Worm (Caenorhabditis elegans) whole organism, young adult: Measurements from ENCODE around the gene pyk-2.
A peak's percentile ranks its signal among the peaks of the same experiment; 100 is the strongest.

Experiments used
- C17E4.6 ChIP-seq: fragments of 200-800 bp; sonication (Bioruptor generic); IDR thresholded peaks from 2 replicates; pipeline ENCODE4 v1.3.6; 2022; ENCODE audit warnings: missing genetic modification reagents, missing genetic modification characterization, missing compliant biosample characterization
- D2030.7 ChIP-seq: fragments of 200-800 bp; sonication (Bioruptor generic); IDR thresholded peaks from 2 replicates; pipeline ENCODE4 v1.3.6; 2022; ENCODE audit warnings: missing genetic modification reagents, missing genetic modification characterization, missing compliant biosample characterization
- F55B11.4 ChIP-seq: sonication (generic microtip); optimal IDR thresholded peaks from 2 replicates; lab custom pipeline; 2016; ENCODE audit warnings: missing compliant biosample characterization, missing genetic modification characterization, borderline replicate concordance; ENCODE audit not compliant: insufficient read depth
- F57A8.1 ChIP-seq: fragments of 200-800 bp; sonication (Bioruptor generic); optimal IDR thresholded peaks from 2 replicates; lab custom pipeline; 2018; ENCODE audit warnings: mild to moderate bottlenecking, missing genetic modification characterization, moderate library complexity, missing compliant biosample characterization
- K12H6.12 ChIP-seq: fragments of 200-800 bp; sonication (Bioruptor generic); optimal IDR thresholded peaks from 2 replicates; lab custom pipeline; 2018; ENCODE audit warnings: mild to moderate bottlenecking, missing genetic modification characterization, missing compliant biosample characterization
- T26A5.8 ChIP-seq: sonication (generic microtip); optimal IDR thresholded peaks from 2 replicates; lab custom pipeline; 2016; ENCODE audit warnings: missing genetic modification characterization, missing compliant biosample characterization
- Y53F4B.3 ChIP-seq: fragments of 200-800 bp; sonication (Bioruptor generic); IDR thresholded peaks from 2 replicates; pipeline ENCODE4 v1.3.6; 2022; ENCODE audit warnings: missing genetic modification reagents, missing genetic modification characterization, missing compliant biosample characterization
- Y53G8AR.9 ChIP-seq: fragments of 200-800 bp; sonication (Bioruptor generic); conservative IDR thresholded peaks from 2 replicates; pipeline ENCODE4 v1.3.6; 2022; ENCODE audit warnings: missing genetic modification reagents, missing genetic modification characterization, missing compliant biosample characterization
- Y95B8A.8 ChIP-seq: fragments of 200-800 bp; sonication (Bioruptor generic); IDR thresholded peaks from 2 replicates; pipeline ENCODE4 v1.3.6; 2022; ENCODE audit warnings: missing genetic modification reagents, missing genetic modification characterization, missing compliant biosample characterization
- aptf-2 ChIP-seq: fragments of 200-800 bp; sonication (Bioruptor generic); conservative IDR thresholded peaks from 2 replicates; pipeline ENCODE4 v1.3.6; 2022; ENCODE audit warnings: missing genetic modification reagents, missing genetic modification characterization, missing compliant biosample characterization
- aptf-3 ChIP-seq: fragments of 200-800 bp; sonication (Bioruptor generic); IDR thresholded peaks from 2 replicates; pipeline ENCODE4 v1.3.6; 2022; ENCODE audit warnings: missing genetic modification characterization, missing compliant biosample characterization
- attf-5 ChIP-seq: fragments of 200-800 bp; sonication (Bioruptor generic); optimal IDR thresholded peaks from 2 replicates; lab custom pipeline; 2018; ENCODE audit warnings: mild to moderate bottlenecking, missing genetic modification characterization, missing compliant biosample characterization
- bed-2 ChIP-seq: fragments of 200-800 bp; sonication (Bioruptor generic); IDR thresholded peaks from 2 replicates; pipeline ENCODE4 v1.3.6; 2022; ENCODE audit warnings: missing genetic modification reagents, missing genetic modification characterization, missing compliant biosample characterization
- cebp-1 ChIP-seq, 2 experiments: fragments of 200-800 bp in 1 of 2; sonication (Bioruptor generic) in 1 of 2; sonication (generic microtip) in 1 of 2; IDR thresholded peaks in 1 of 2; optimal IDR thresholded peaks in 1 of 2; 2 replicates each; pipeline versions ENCODE4 v1.3.6 to Lab custom; 2017 to 2022; ENCODE audit warnings: missing compliant biosample characterization in 2 of 2, missing genetic modification characterization in 2 of 2, mild to moderate bottlenecking in 1 of 2, missing genetic modification reagents in 1 of 2, moderate library complexity in 1 of 2
- chd-7 ChIP-seq: sonication (generic microtip); optimal IDR thresholded peaks from 2 replicates; lab custom pipeline; 2016; ENCODE audit warnings: mild to moderate bottlenecking, missing genetic modification characterization, moderate library complexity, missing compliant biosample characterization
- die-1 ChIP-seq: sonication (generic microtip); optimal IDR thresholded peaks from 2 replicates; lab custom pipeline; 2016; ENCODE audit warnings: missing genotype, mild to moderate bottlenecking, missing genetic modification characterization, missing compliant biosample characterization
- egrh-3 ChIP-seq: fragments of 200-800 bp; sonication (Bioruptor generic); IDR thresholded peaks from 2 replicates; pipeline ENCODE4 v1.3.6; 2022; ENCODE audit warnings: missing genetic modification reagents, missing genetic modification characterization, missing compliant biosample characterization
- fkh-3 ChIP-seq: sonication (generic microtip); optimal IDR thresholded peaks from 2 replicates; lab custom pipeline; 2016; ENCODE audit warnings: mild to moderate bottlenecking, missing genetic modification characterization, missing compliant biosample characterization
- gei-17 ChIP-seq: fragments of 200-800 bp; sonication (Bioruptor generic); optimal IDR thresholded peaks from 2 replicates; lab custom pipeline; 2018; ENCODE audit warnings: mild to moderate bottlenecking, missing genetic modification characterization, missing compliant biosample characterization
- hlh-12 ChIP-seq: sonication (generic microtip); optimal IDR thresholded peaks from 2 replicates; lab custom pipeline; 2016; ENCODE audit warnings: missing genetic modification characterization, missing compliant biosample characterization
- let-526 ChIP-seq: fragments of 200-800 bp; sonication (Bioruptor generic); IDR thresholded peaks from 2 replicates; pipeline ENCODE4 v1.3.6; 2022; ENCODE audit warnings: missing genetic modification reagents, missing genetic modification characterization, missing compliant biosample characterization
- lin-35 ChIP-seq, 3 experiments: fragments of 150-350 bp in 2 of 3; sonication (generic microtip) in 1 of 3; optimal IDR thresholded peaks; 2 replicates each; lab custom pipeline; 2014 to 2018; ENCODE audit warnings: missing biosample characterization in 3 of 3, missing genetic modification characterization in 3 of 3, missing genetic modification reagents in 3 of 3
- madf-8 ChIP-seq: fragments of 200-800 bp; sonication (Bioruptor generic); conservative IDR thresholded peaks from 2 replicates; pipeline ENCODE4 v1.3.6; 2022; ENCODE audit warnings: missing genetic modification reagents, missing genetic modification characterization, missing compliant biosample characterization
- mel-28 ChIP-seq: sonication (generic microtip); optimal IDR thresholded peaks from 2 replicates; lab custom pipeline; 2016; ENCODE audit warnings: borderline replicate concordance, mild to moderate bottlenecking, missing genetic modification characterization, missing compliant biosample characterization
- nfya-1 ChIP-seq: sonication (generic microtip); optimal IDR thresholded peaks from 2 replicates; lab custom pipeline; 2017; ENCODE audit warnings: antibody characterized with exemption, missing compliant biosample characterization, missing genetic modification characterization, borderline replicate concordance; ENCODE audit not compliant: insufficient read depth
- nfyb-1 ChIP-seq: fragments of 200-800 bp; sonication (Bioruptor generic); IDR thresholded peaks from 2 replicates; pipeline ENCODE4 v1.3.6; 2022; ENCODE audit warnings: missing genetic modification reagents, missing genetic modification characterization, missing compliant biosample characterization
- nhr-179 ChIP-seq: sonication (generic microtip); optimal IDR thresholded peaks from 2 replicates; lab custom pipeline; 2016; ENCODE audit warnings: mild to moderate bottlenecking, missing genetic modification characterization, missing compliant biosample characterization
- nhr-80 ChIP-seq: sonication (generic microtip); optimal IDR thresholded peaks from 2 replicates; lab custom pipeline; 2016; ENCODE audit warnings: missing genetic modification characterization, missing compliant biosample characterization
- pbrm-1 ChIP-seq: fragments of 200-800 bp; sonication (Bioruptor generic); IDR thresholded peaks from 2 replicates; pipeline ENCODE4 v1.3.6; 2022; ENCODE audit warnings: missing genetic modification reagents, missing genetic modification characterization, missing compliant biosample characterization
- rec-8 ChIP-seq, 2 experiments: sonication (generic microtip); optimal IDR thresholded peaks; 2 replicates each; lab custom pipeline; 2016; ENCODE audit warnings: mild to moderate bottlenecking in 2 of 2, missing genetic modification characterization in 2 of 2, missing genetic modification reagents in 2 of 2, missing genotype in 2 of 2, missing biosample characterization in 1 of 2, missing compliant biosample characterization in 1 of 2, moderate library complexity in 1 of 2
- rpc-1 ChIP-seq, 2 experiments: fragments of 150-350 bp in 1 of 2; sonication (generic microtip) in 1 of 2; optimal IDR thresholded peaks; 2 replicates each; lab custom pipeline; 2014 to 2018; ENCODE audit warnings: missing biosample characterization in 1 of 2, missing genetic modification characterization in 1 of 2, missing genetic modification reagents in 1 of 2, missing genotype in 1 of 2
- snpc-1.1 ChIP-seq: sonication (generic microtip); optimal IDR thresholded peaks from 2 replicates; lab custom pipeline; 2017; ENCODE audit warnings: missing genetic modification characterization, mild to moderate bottlenecking, missing compliant biosample characterization, antibody characterized with exemption, moderate library complexity, missing genotype, missing genetic modification reagents; ENCODE audit not compliant: insufficient read depth
- snpc-1.3 ChIP-seq: sonication (generic microtip); optimal IDR thresholded peaks from 2 replicates; lab custom pipeline; 2017; ENCODE audit warnings: missing genetic modification characterization, mild to moderate bottlenecking, missing compliant biosample characterization, antibody characterized with exemption, moderate library complexity, missing genotype, missing genetic modification reagents; ENCODE audit not compliant: insufficient read depth
- snpc-3.4 ChIP-seq: sonication (generic microtip); optimal IDR thresholded peaks from 2 replicates; lab custom pipeline; 2017; ENCODE audit warnings: missing genetic modification characterization, mild to moderate bottlenecking, missing compliant biosample characterization, antibody characterized with exemption, moderate library complexity, missing genotype, missing genetic modification reagents
- somi-1 ChIP-seq: fragments of 200-800 bp; sonication (Bioruptor generic); optimal IDR thresholded peaks from 2 replicates; lab custom pipeline; 2018; ENCODE audit warnings: mild to moderate bottlenecking, missing genetic modification characterization, missing compliant biosample characterization
- tbp1 ChIP-seq: fragments of 200-800 bp; sonication (Bioruptor generic); optimal IDR thresholded peaks from 2 replicates; lab custom pipeline; 2018; ENCODE audit warnings: mild to moderate bottlenecking, missing genetic modification characterization, missing compliant biosample characterization
- tbx-9 ChIP-seq: sonication (generic microtip); optimal IDR thresholded peaks from 2 replicates; lab custom pipeline; 2016; ENCODE audit warnings: borderline replicate concordance, missing genetic modification characterization, inconsistent platforms, missing compliant biosample characterization
- unc-130 ChIP-seq: sonication (generic microtip); optimal IDR thresholded peaks from 2 replicates; lab custom pipeline; 2016; ENCODE audit warnings: missing genetic modification reagents, missing genetic modification characterization, missing compliant biosample characterization
- unc-62 ChIP-seq: fragments of 150-350 bp; optimal IDR thresholded peaks from 2 replicates; lab custom pipeline; 2014; ENCODE audit warnings: missing biosample characterization, missing genetic modification reagents, missing genetic modification characterization
- xnd-1 ChIP-seq: sonication (generic microtip); optimal IDR thresholded peaks from 2 replicates; lab custom pipeline; 2016; ENCODE audit warnings: missing genotype, missing genetic modification reagents, missing genetic modification characterization, missing compliant biosample characterization
- zim-3 ChIP-seq: sonication (generic microtip); optimal IDR thresholded peaks from 2 replicates; lab custom pipeline; 2017; ENCODE audit warnings: mild to moderate bottlenecking, missing genetic modification characterization, moderate library complexity, missing compliant biosample characterization
- ztf-18 ChIP-seq: sonication (generic microtip); optimal IDR thresholded peaks from 2 replicates; lab custom pipeline; 2016; ENCODE audit warnings: missing genotype, mild to moderate bottlenecking, missing genetic modification characterization, missing compliant biosample characterization
- ztf-28 ChIP-seq: fragments of 200-800 bp; sonication (Bioruptor generic); IDR thresholded peaks from 2 replicates; pipeline ENCODE4 v1.3.6; 2022; ENCODE audit warnings: missing genetic modification reagents, missing genetic modification characterization, missing compliant biosample characterization
- ztf-3 ChIP-seq: fragments of 200-800 bp; sonication (Bioruptor generic); optimal IDR thresholded peaks from 2 replicates; lab custom pipeline; 2018; ENCODE audit warnings: mild to moderate bottlenecking, missing genetic modification characterization, missing compliant biosample characterization

The pyk-2 gene

ce11 chrIV:10919770-10920169 lies 10.1 kb downstream of the pyk-2 start, which contains the start of gene rbr-2:
Gene rbr-2 (plus strand): TSS chrIV:10920070.
- TF ChIP-seq lin-35 (GFP tag; optimal IDR thresholded peaks at IDR 0.05; lab: Kevin White, UChicago) (no peak), egrh-3 (GFP tag; lab: Robert Waterston, UW) (no peak), tbp1 (GFP tag; lab: Kevin White, UChicago) (no peak), D2030.7 (no peak), somi-1 (no peak), Y53F4B.3 (GFP tag; lab: Robert Waterston, UW) (no peak), rec-8 (tag; optimal IDR thresholded peaks at IDR 0.05; lab: Kevin White, UChicago) (no peak), zim-3 (tag; lab: Kevin White, UChicago) (no peak), rpc-1 (optimal IDR thresholded peaks at IDR 0.05; lab: Kevin White, UChicago) (no peak), rpc-1 (tag; optimal IDR thresholded peaks at IDR 0.05; lab: Kevin White, UChicago) (no peak), nfya-1 (tag; lab: Kevin White, UChicago) (no peak), nhr-179 (tag; lab: Kevin White, UChicago) (no peak), aptf-3 (GFP tag; lab: Robert Waterston, UW) (no peak), unc-130 (GFP tag; lab: Kevin White, UChicago) (no peak), attf-5 (no peak)
- TF ChIP-seq, all 124 proteins: peak for 0

- TF ChIP-seq snpc-3.4 (tag; lab: Kevin White, UChicago) = no peak
- TF ChIP-seq nhr-80 = peak; percentile 67
- no peak for TF ChIP-seq bed-2 (GFP tag; lab: Robert Waterston, UW)
- TF ChIP-seq D2030.7 = no peak
- no peak for TF ChIP-seq T26A5.8 (tag; lab: Kevin White, UChicago)
- no peak for TF ChIP-seq ztf-28 (GFP tag; lab: Robert Waterston, UW)
- no peak for TF ChIP-seq C17E4.6 (GFP tag; lab: Robert Waterston, UW)
- TF ChIP-seq F55B11.4 (tag; lab: Kevin White, UChicago) = no peak
- no peak for TF ChIP-seq F57A8.1
- peak; percentile 67 for TF ChIP-seq Y53G8AR.9 (GFP tag; lab: Robert Waterston, UW)
- TF ChIP-seq die-1 (tag; lab: Kevin White, UChicago) = no peak
- no peak for TF ChIP-seq fkh-3 (tag; lab: Kevin White, UChicago)
- no peak for TF ChIP-seq let-526 (GFP tag; lab: Robert Waterston, UW)
- TF ChIP-seq mel-28 (tag; lab: Kevin White, UChicago) = no peak
- no peak for TF ChIP-seq unc-62 (GFP tag; lab: Kevin White, UChicago)
- no peak for TF ChIP-seq hlh-12 (tag; lab: Kevin White, UChicago)
- peak; percentile 96 for TF ChIP-seq attf-5
- no peak for TF ChIP-seq gei-17 (GFP tag; lab: Kevin White, UChicago)
- no peak for TF ChIP-seq rpc-1 (optimal IDR thresholded peaks at IDR 0.05; lab: Kevin White, UChicago)
- TF ChIP-seq rpc-1 (tag; optimal IDR thresholded peaks at IDR 0.05; lab: Kevin White, UChicago) = no peak
- peak; percentile 52 for TF ChIP-seq somi-1
- TF ChIP-seq snpc-1.1 = no peak
- TF ChIP-seq nfyb-1 (GFP tag; lab: Robert Waterston, UW) = peak; percentile 56
- TF ChIP-seq K12H6.12 = peak; percentile 52
- TF ChIP-seq pbrm-1 (GFP tag; lab: Robert Waterston, UW) = peak; percentile 64; the same call in 1 of the 2 replicates
- no peak for TF ChIP-seq aptf-2 (GFP tag; lab: Robert Waterston, UW)
- peak; percentile 94 for TF ChIP-seq ztf-18 (tag; lab: Kevin White, UChicago)
- TF ChIP-seq madf-8 (GFP tag; lab: Robert Waterston, UW) = no peak
- TF ChIP-seq ztf-3 = no peak
- TF ChIP-seq unc-130 (GFP tag; lab: Kevin White, UChicago) = no peak
- TF ChIP-seq tbx-9 (tag; lab: Kevin White, UChicago) = no peak
- peak; percentile 93 for TF ChIP-seq cebp-1 (GFP tag; IDR thresholded peaks at IDR 0.05; lab: Robert Waterston, UW)
- TF ChIP-seq cebp-1 (tag; optimal IDR thresholded peaks at IDR 0.05; lab: Kevin White, UChicago) = peak; percentile 99
- no peak for TF ChIP-seq xnd-1 (tag; lab: Kevin White, UChicago)
- peak; percentile 23 for TF ChIP-seq snpc-1.3 (tag; lab: Kevin White, UChicago)
- no peak for TF ChIP-seq egrh-3 (GFP tag; lab: Robert Waterston, UW)
- no peak for TF ChIP-seq Y95B8A.8 (GFP tag; lab: Robert Waterston, UW)
- no peak for TF ChIP-seq chd-7
Measured at ce11 chrIV:10933062-10933552, 23.4 kb downstream of the pyk-2 start, which contains the start of the genes dnc-1 and lsm-7. Gene dnc-1 (minus strand): TSS chrIV:10933203. Gene lsm-7 (plus strand): TSS chrIV:10933502.
